Worm (Caenorhabditis elegans) whole organism, young adult: Measurements from ENCODE around the gene Y53C12A.8.
A peak's percentile ranks its signal among the peaks of the same experiment; 100 is the strongest.

ENCODE experiments used
- B0019.2 ChIP-seq: fragments of 200-800 bp; sonication (Bioruptor generic); conservative IDR thresholded peaks from 2 replicates; pipeline ENCODE4 v1.3.6; 2022; ENCODE audit warnings: missing genetic modification reagents, missing genetic modification characterization, missing compliant biosample characterization
- B0035.1 ChIP-seq: sonication (generic microtip); optimal IDR thresholded peaks from 2 replicates; lab custom pipeline; 2016; ENCODE audit warnings: missing genetic modification characterization, mild to moderate bottlenecking, missing compliant biosample characterization, missing genotype, missing genetic modification reagents
- B0336.3 ChIP-seq: fragments of 200-800 bp; sonication (Bioruptor generic); IDR thresholded peaks from 2 replicates; pipeline ENCODE4 v1.3.6; 2022; ENCODE audit warnings: missing genetic modification characterization, missing compliant biosample characterization
- C06A6.2 ChIP-seq: fragments of 200-800 bp; sonication (Bioruptor generic); conservative IDR thresholded peaks from 2 replicates; pipeline ENCODE4 v1.3.6; 2022; ENCODE audit warnings: missing genetic modification characterization, missing compliant biosample characterization
- D2030.7 ChIP-seq: fragments of 200-800 bp; sonication (Bioruptor generic); IDR thresholded peaks from 2 replicates; pipeline ENCODE4 v1.3.6; 2022; ENCODE audit warnings: missing genetic modification reagents, missing genetic modification characterization, missing compliant biosample characterization
- F22D6.2 ChIP-seq: sonication (generic microtip); optimal IDR thresholded peaks from 2 replicates; lab custom pipeline; 2016; ENCODE audit warnings: mild to moderate bottlenecking, missing genetic modification characterization, missing compliant biosample characterization
- F23B12.7 ChIP-seq: sonication (generic microtip); optimal IDR thresholded peaks from 2 replicates; lab custom pipeline; 2017; ENCODE audit warnings: missing genetic modification characterization, mild to moderate bottlenecking, missing compliant biosample characterization, antibody characterized with exemption, moderate library complexity; ENCODE audit not compliant: insufficient read depth
- F33H1.4 ChIP-seq: fragments of 200-800 bp; sonication (Bioruptor generic); IDR thresholded peaks from 2 replicates; pipeline ENCODE4 v1.3.6; 2022; ENCODE audit warnings: missing genetic modification reagents, missing genetic modification characterization, missing compliant biosample characterization
- F39B2.1 ChIP-seq: fragments of 200-800 bp; sonication (Bioruptor generic); IDR thresholded peaks from 2 replicates; pipeline ENCODE4 v1.3.6; 2022; ENCODE audit warnings: missing genetic modification reagents, missing genetic modification characterization, missing compliant biosample characterization
- F55B11.4 ChIP-seq: sonication (generic microtip); optimal IDR thresholded peaks from 2 replicates; lab custom pipeline; 2016; ENCODE audit warnings: missing compliant biosample characterization, missing genetic modification characterization, borderline replicate concordance; ENCODE audit not compliant: insufficient read depth
- F57A8.1 ChIP-seq: fragments of 200-800 bp; sonication (Bioruptor generic); optimal IDR thresholded peaks from 2 replicates; lab custom pipeline; 2018; ENCODE audit warnings: mild to moderate bottlenecking, missing genetic modification characterization, moderate library complexity, missing compliant biosample characterization
- F57C9.4 ChIP-seq: sonication (generic microtip); optimal IDR thresholded peaks from 2 replicates; lab custom pipeline; 2017; ENCODE audit warnings: mild to moderate bottlenecking, missing genetic modification characterization, missing compliant biosample characterization
- T26A5.8 ChIP-seq: sonication (generic microtip); optimal IDR thresholded peaks from 2 replicates; lab custom pipeline; 2016; ENCODE audit warnings: missing genetic modification characterization, missing compliant biosample characterization
- Y53G8AR.9 ChIP-seq: fragments of 200-800 bp; sonication (Bioruptor generic); conservative IDR thresholded peaks from 2 replicates; pipeline ENCODE4 v1.3.6; 2022; ENCODE audit warnings: missing genetic modification reagents, missing genetic modification characterization, missing compliant biosample characterization
- Y56A3A.18 ChIP-seq: fragments of 200-800 bp; sonication (Bioruptor generic); IDR thresholded peaks from 2 replicates; pipeline ENCODE4 v1.3.6; 2022; ENCODE audit warnings: missing genetic modification reagents, missing genetic modification characterization, missing compliant biosample characterization
- Y67H2A.10 ChIP-seq: fragments of 200-800 bp; sonication (Bioruptor generic); conservative IDR thresholded peaks from 2 replicates; pipeline ENCODE4 v1.3.6; 2022; ENCODE audit warnings: missing genetic modification reagents, missing genetic modification characterization, missing compliant biosample characterization
- attf-5 ChIP-seq: fragments of 200-800 bp; sonication (Bioruptor generic); optimal IDR thresholded peaks from 2 replicates; lab custom pipeline; 2018; ENCODE audit warnings: mild to moderate bottlenecking, missing genetic modification characterization, missing compliant biosample characterization
- bed-2 ChIP-seq: fragments of 200-800 bp; sonication (Bioruptor generic); IDR thresholded peaks from 2 replicates; pipeline ENCODE4 v1.3.6; 2022; ENCODE audit warnings: missing genetic modification reagents, missing genetic modification characterization, missing compliant biosample characterization
- cebp-2 ChIP-seq: fragments of 200-800 bp; sonication (Bioruptor generic); IDR thresholded peaks from 2 replicates; pipeline ENCODE4 v1.3.6; 2022; ENCODE audit warnings: missing genetic modification characterization, missing compliant biosample characterization
- dpl-1 ChIP-seq: fragments of 150-350 bp; optimal IDR thresholded peaks from 2 replicates; lab custom pipeline; 2014; ENCODE audit warnings: missing biosample characterization, missing genetic modification reagents, missing genetic modification characterization
- egl-44 ChIP-seq: fragments of 200-800 bp; sonication (Bioruptor generic); IDR thresholded peaks from 2 replicates; pipeline ENCODE4 v1.3.6; 2022; ENCODE audit warnings: missing genetic modification reagents, missing genetic modification characterization, missing compliant biosample characterization
- egrh-3 ChIP-seq: fragments of 200-800 bp; sonication (Bioruptor generic); IDR thresholded peaks from 2 replicates; pipeline ENCODE4 v1.3.6; 2022; ENCODE audit warnings: missing genetic modification reagents, missing genetic modification characterization, missing compliant biosample characterization
- ekl-4 ChIP-seq: fragments of 200-800 bp; sonication (Bioruptor generic); IDR thresholded peaks from 2 replicates; pipeline ENCODE4 v1.3.6; 2022; ENCODE audit warnings: missing genetic modification reagents, missing genetic modification characterization, missing compliant biosample characterization
- fkh-3 ChIP-seq: sonication (generic microtip); optimal IDR thresholded peaks from 2 replicates; lab custom pipeline; 2016; ENCODE audit warnings: mild to moderate bottlenecking, missing genetic modification characterization, missing compliant biosample characterization
- gei-17 ChIP-seq: fragments of 200-800 bp; sonication (Bioruptor generic); optimal IDR thresholded peaks from 2 replicates; lab custom pipeline; 2018; ENCODE audit warnings: mild to moderate bottlenecking, missing genetic modification characterization, missing compliant biosample characterization
- him-1 ChIP-seq: sonication (generic microtip); optimal IDR thresholded peaks from 2 replicates; lab custom pipeline; 2016; ENCODE audit warnings: missing genotype, missing genetic modification reagents, missing genetic modification characterization, missing compliant biosample characterization
- hrde-1 ChIP-seq: sonication (generic microtip); optimal IDR thresholded peaks from 2 replicates; lab custom pipeline; 2016; ENCODE audit warnings: missing genetic modification characterization, mild to moderate bottlenecking, missing compliant biosample characterization, moderate library complexity, missing genotype, missing genetic modification reagents, borderline replicate concordance
- let-526 ChIP-seq: fragments of 200-800 bp; sonication (Bioruptor generic); IDR thresholded peaks from 2 replicates; pipeline ENCODE4 v1.3.6; 2022; ENCODE audit warnings: missing genetic modification reagents, missing genetic modification characterization, missing compliant biosample characterization
- lir-1 ChIP-seq: fragments of 200-800 bp; sonication (Bioruptor generic); conservative IDR thresholded peaks from 2 replicates; pipeline ENCODE4 v1.3.6; 2022; ENCODE audit warnings: missing genetic modification reagents, missing genetic modification characterization, missing compliant biosample characterization
- lsl-1 ChIP-seq: fragments of 200-800 bp; sonication (Bioruptor generic); optimal IDR thresholded peaks from 2 replicates; lab custom pipeline; 2018; ENCODE audit warnings: mild to moderate bottlenecking, missing genetic modification characterization, moderate library complexity, missing compliant biosample characterization
- lsy-27 ChIP-seq: sonication (generic microtip); optimal IDR thresholded peaks from 2 replicates; lab custom pipeline; 2017; ENCODE audit warnings: missing genetic modification characterization, mild to moderate bottlenecking, missing compliant biosample characterization, antibody characterized with exemption, missing genotype, borderline replicate concordance; ENCODE audit not compliant: insufficient read depth
- madf-3 ChIP-seq: fragments of 200-800 bp; sonication (Bioruptor generic); IDR thresholded peaks from 2 replicates; pipeline ENCODE4 v1.3.6; 2022; ENCODE audit warnings: missing genetic modification reagents, missing genetic modification characterization, missing compliant biosample characterization
- madf-6 ChIP-seq: fragments of 200-800 bp; sonication (Bioruptor generic); IDR thresholded peaks from 2 replicates; pipeline ENCODE4 v1.3.6; 2022; ENCODE audit warnings: missing genetic modification reagents, missing genetic modification characterization, missing compliant biosample characterization
- mes-4 ChIP-seq: sonication (generic microtip); optimal IDR thresholded peaks from 2 replicates; lab custom pipeline; 2016; ENCODE audit warnings: missing genotype, missing genetic modification characterization, missing compliant biosample characterization
- mxl-1 ChIP-seq: sonication (generic microtip); optimal IDR thresholded peaks from 2 replicates; lab custom pipeline; 2016; ENCODE audit warnings: missing genetic modification characterization, missing compliant biosample characterization
- nfya-1 ChIP-seq: sonication (generic microtip); optimal IDR thresholded peaks from 2 replicates; lab custom pipeline; 2017; ENCODE audit warnings: antibody characterized with exemption, missing compliant biosample characterization, missing genetic modification characterization, borderline replicate concordance; ENCODE audit not compliant: insufficient read depth
- nfyb-1 ChIP-seq: fragments of 200-800 bp; sonication (Bioruptor generic); IDR thresholded peaks from 2 replicates; pipeline ENCODE4 v1.3.6; 2022; ENCODE audit warnings: missing genetic modification reagents, missing genetic modification characterization, missing compliant biosample characterization
- nhr-90 ChIP-seq: sonication (generic microtip); optimal IDR thresholded peaks from 2 replicates; lab custom pipeline; 2016; ENCODE audit warnings: missing genotype, mild to moderate bottlenecking, missing genetic modification characterization, missing compliant biosample characterization
- repo-1 ChIP-seq: sonication (generic microtip); optimal IDR thresholded peaks from 2 replicates; lab custom pipeline; 2017; ENCODE audit warnings: mild to moderate bottlenecking, missing genetic modification characterization, missing compliant biosample characterization
- rpc-1 ChIP-seq, 2 experiments: fragments of 150-350 bp in 1 of 2; sonication (generic microtip) in 1 of 2; optimal IDR thresholded peaks; 2 replicates each; lab custom pipeline; 2014 to 2018; ENCODE audit warnings: missing biosample characterization in 1 of 2, missing genetic modification characterization in 1 of 2, missing genetic modification reagents in 1 of 2, missing genotype in 1 of 2
- sdz-38 ChIP-seq: sonication (generic microtip); optimal IDR thresholded peaks from 2 replicates; lab custom pipeline; 2016; ENCODE audit warnings: missing genotype, missing genetic modification characterization, missing compliant biosample characterization
- sptf-2 ChIP-seq: fragments of 200-800 bp; sonication (Bioruptor generic); optimal IDR thresholded peaks from 2 replicates; lab custom pipeline; 2018; ENCODE audit warnings: mild to moderate bottlenecking, missing genetic modification characterization, missing compliant biosample characterization
- tbp1 ChIP-seq: fragments of 200-800 bp; sonication (Bioruptor generic); optimal IDR thresholded peaks from 2 replicates; lab custom pipeline; 2018; ENCODE audit warnings: mild to moderate bottlenecking, missing genetic modification characterization, missing compliant biosample characterization
- unc-62 ChIP-seq: fragments of 150-350 bp; optimal IDR thresholded peaks from 2 replicates; lab custom pipeline; 2014; ENCODE audit warnings: missing biosample characterization, missing genetic modification reagents, missing genetic modification characterization
- ztf-22 ChIP-seq: fragments of 200-800 bp; sonication (Bioruptor generic); optimal IDR thresholded peaks from 2 replicates; lab custom pipeline; 2018; ENCODE audit warnings: mild to moderate bottlenecking, missing genetic modification characterization, moderate library complexity, missing compliant biosample characterization
- ztf-25 ChIP-seq: fragments of 200-800 bp; sonication (Bioruptor generic); IDR thresholded peaks from 2 replicates; pipeline ENCODE4 v1.3.6; 2022; ENCODE audit warnings: missing genetic modification reagents, missing genetic modification characterization, missing compliant biosample characterization
- ztf-28 ChIP-seq: fragments of 200-800 bp; sonication (Bioruptor generic); IDR thresholded peaks from 2 replicates; pipeline ENCODE4 v1.3.6; 2022; ENCODE audit warnings: missing genetic modification reagents, missing genetic modification characterization, missing compliant biosample characterization
- ztf-6 ChIP-seq: fragments of 200-800 bp; sonication (Bioruptor generic); IDR thresholded peaks from 2 replicates; pipeline ENCODE4 v1.3.6; 2022; ENCODE audit warnings: missing genetic modification reagents, missing genetic modification characterization, missing compliant biosample characterization

Gene Y53C12A.8

DNA sequence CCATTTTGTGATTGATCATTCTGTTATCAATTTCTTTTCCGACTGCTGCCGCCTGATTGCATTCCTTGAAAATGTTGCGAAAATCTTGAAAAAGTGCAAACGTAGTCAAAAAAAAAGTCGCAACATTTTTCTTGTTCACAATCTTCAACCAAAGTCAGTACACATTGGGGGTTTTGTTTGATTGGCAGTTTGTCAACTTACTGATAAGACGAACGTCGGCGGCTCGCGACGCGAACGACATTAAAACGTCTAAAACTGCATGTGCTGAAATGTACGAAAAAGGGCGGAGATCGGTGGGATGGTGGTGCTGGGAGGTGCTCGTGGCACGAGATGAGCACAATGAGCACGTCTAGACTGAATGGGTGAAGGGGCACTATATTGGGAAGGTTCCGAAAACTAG is 38.6 kb upstream of the Y53C12A.8 start (continued):
- TF ChIP-seq ztf-25 (GFP tag; lab: Robert Waterston, UW), result peak; percentile 43; the same call in 1 of the 2 replicates
- TF ChIP-seq lsl-1 (GFP tag; lab: Kevin White, UChicago), result no peak
- no peak for TF ChIP-seq mxl-1 (tag; lab: Kevin White, UChicago)
- TF ChIP-seq gei-17 (GFP tag; lab: Kevin White, UChicago), result no peak
- no peak for TF ChIP-seq F23B12.7 (tag; lab: Kevin White, UChicago)
- peak; percentile 34 for TF ChIP-seq nhr-90
- TF ChIP-seq D2030.7 (GFP tag; lab: Robert Waterston, UW), result no peak
- no peak for TF ChIP-seq fkh-3
- no peak for TF ChIP-seq B0019.2
- no peak for TF ChIP-seq B0035.1 (tag; lab: Kevin White, UChicago)
- TF ChIP-seq dpl-1 (GFP tag; lab: Kevin White, UChicago), result no peak
- no peak for TF ChIP-seq lsy-27 (tag; lab: Kevin White, UChicago)
- no peak for TF ChIP-seq Y67H2A.10 (GFP tag; lab: Robert Waterston, UW)
- TF ChIP-seq nfya-1, result no peak
- no peak for TF ChIP-seq C06A6.2 (GFP tag; lab: Robert Waterston, UW)
- TF ChIP-seq egrh-3, result no peak
- no peak for TF ChIP-seq sdz-38 (tag; lab: Kevin White, UChicago)
- peak; percentile 54 for TF ChIP-seq tbp1 (GFP tag; lab: Kevin White, UChicago)
- 0 out of 2 replicates have a peak, but pooled peaks have one; percentile 40 for TF ChIP-seq Y56A3A.18
- TF ChIP-seq madf-3 (GFP tag; lab: Robert Waterston, UW), result no peak
- TF ChIP-seq sptf-2 (GFP tag; lab: Kevin White, UChicago), result no peak
- TF ChIP-seq ztf-22 (GFP tag; lab: Kevin White, UChicago), result no peak
- TF ChIP-seq lir-1 (GFP tag; lab: Robert Waterston, UW), result 0 out of 2 replicates have a peak, but pooled peaks have one; percentile 21
- 0 out of 2 replicates have a peak, but pooled peaks have one; percentile 24 for TF ChIP-seq nfyb-1
- peak; percentile 29; the same call in 1 of the 2 replicates for TF ChIP-seq F33H1.4
- no peak for TF ChIP-seq F39B2.1 (GFP tag; lab: Robert Waterston, UW)
- peak; percentile 48 for TF ChIP-seq unc-62
- TF ChIP-seq T26A5.8, result no peak
- TF ChIP-seq let-526 (GFP tag; lab: Robert Waterston, UW), result no peak
- TF ChIP-seq F57A8.1 (GFP tag; lab: Kevin White, UChicago), result no peak
- peak; percentile 76; the same call in 1 of the 2 replicates for TF ChIP-seq B0336.3 (GFP tag; lab: Robert Waterston, UW)
- no peak for TF ChIP-seq F22D6.2 (tag; lab: Kevin White, UChicago)
- no peak for TF ChIP-seq repo-1 (tag; lab: Kevin White, UChicago)
- TF ChIP-seq him-1 (tag; lab: Kevin White, UChicago), result no peak
- TF ChIP-seq F57C9.4 (tag; lab: Kevin White, UChicago), result no peak
- TF ChIP-seq egl-44 (GFP tag; lab: Robert Waterston, UW), result no peak
- TF ChIP-seq F55B11.4 (tag; lab: Kevin White, UChicago), result no peak
- TF ChIP-seq ztf-6 (GFP tag; lab: Robert Waterston, UW), result no peak
- TF ChIP-seq attf-5 (GFP tag; lab: Kevin White, UChicago), result peak; percentile 70
- no peak; the same call in 1 of the 2 replicates for TF ChIP-seq Y53G8AR.9 (GFP tag; lab: Robert Waterston, UW)
- no peak for TF ChIP-seq madf-6 (GFP tag; lab: Robert Waterston, UW)
- TF ChIP-seq cebp-2, result 0 out of 2 replicates have a peak, but pooled peaks have one; percentile 64
- TF ChIP-seq mes-4 (tag; lab: Kevin White, UChicago), result no peak
- no peak for TF ChIP-seq ztf-28 (GFP tag; lab: Robert Waterston, UW)
- no peak for TF ChIP-seq hrde-1 (tag; lab: Kevin White, UChicago)
- TF ChIP-seq bed-2 (GFP tag; lab: Robert Waterston, UW), result no peak
- no peak for TF ChIP-seq ekl-4 (GFP tag; lab: Robert Waterston, UW)
- TF ChIP-seq rpc-1 (optimal IDR thresholded peaks at IDR 0.05; lab: Kevin White, UChicago), result no peak
- no peak for TF ChIP-seq rpc-1 (tag; optimal IDR thresholded peaks at IDR 0.05; lab: Kevin White, UChicago)
